Fruit fly (Drosophila melanogaster) whole organism, wandering third instar larva: ENCODE measurements around the gene CG4287.
A peak's percentile ranks its signal among the peaks of the same experiment; 100 is the strongest.

Experiments
- Abd-B ChIP-seq: fragments of >200 bp; optimal IDR thresholded peaks from 2 replicates; lab custom pipeline; 2017; ENCODE audit warnings: missing biosample characterization, missing genetic modification characterization
- CrebA ChIP-seq: fragments of 200-800 bp; sonication (Bioruptor generic); optimal IDR thresholded peaks from 2 replicates; lab custom pipeline; 2016; ENCODE audit warnings: missing biosample characterization, mild to moderate bottlenecking, missing genetic modification characterization, borderline replicate concordance
- Hr78 ChIP-seq: fragments of >200 bp; optimal IDR thresholded peaks from 2 replicates; lab custom pipeline; 2017; ENCODE audit warnings: missing biosample characterization, missing genetic modification characterization
- Myc ChIP-seq: fragments of >200 bp; optimal IDR thresholded peaks from 2 replicates; lab custom pipeline; 2017
- N ChIP-seq: fragments of >200 bp; optimal IDR thresholded peaks from 2 replicates; lab custom pipeline; 2018; ENCODE audit warnings: missing biosample characterization, missing external identifiers, missing genetic modification characterization
- OdsH ChIP-seq: fragments of 200-800 bp; sonication (Bioruptor generic); optimal IDR thresholded peaks from 2 replicates; lab custom pipeline; 2016; ENCODE audit warnings: missing biosample characterization, mild to moderate bottlenecking, missing genetic modification characterization
- dl ChIP-seq, 2 experiments: fragments of 175-275, 200-275 bp in 1 of 2; fragments of 200-275 bp in 1 of 2; sonication (Bioruptor generic); optimal IDR thresholded peaks; lab custom pipeline; 2018; ENCODE audit warnings: mild to moderate bottlenecking in 2 of 2, missing biosample characterization in 2 of 2, missing genetic modification characterization in 2 of 2, moderate library complexity in 2 of 2; ENCODE audit not compliant: partially characterized antibody in 2 of 2, insufficient read depth in 1 of 2
- h ChIP-seq: fragments of 200-800 bp; sonication (Bioruptor generic); optimal IDR thresholded peaks from 3 replicates; lab custom pipeline; 2016; ENCODE audit warnings: missing biosample characterization, mild to moderate bottlenecking, missing genetic modification characterization
- psq ChIP-seq: fragments of 200-800 bp; sonication (Bioruptor generic); optimal IDR thresholded peaks from 3 replicates; lab custom pipeline; 2017; ENCODE audit warnings: missing biosample characterization, mild to moderate bottlenecking, missing genetic modification characterization, moderate library complexity
- sv ChIP-seq: fragments of 200-800 bp; sonication (Bioruptor generic); optimal IDR thresholded peaks from 3 replicates; lab custom pipeline; 2016; ENCODE audit warnings: missing biosample characterization, missing genetic modification characterization

DNA sequence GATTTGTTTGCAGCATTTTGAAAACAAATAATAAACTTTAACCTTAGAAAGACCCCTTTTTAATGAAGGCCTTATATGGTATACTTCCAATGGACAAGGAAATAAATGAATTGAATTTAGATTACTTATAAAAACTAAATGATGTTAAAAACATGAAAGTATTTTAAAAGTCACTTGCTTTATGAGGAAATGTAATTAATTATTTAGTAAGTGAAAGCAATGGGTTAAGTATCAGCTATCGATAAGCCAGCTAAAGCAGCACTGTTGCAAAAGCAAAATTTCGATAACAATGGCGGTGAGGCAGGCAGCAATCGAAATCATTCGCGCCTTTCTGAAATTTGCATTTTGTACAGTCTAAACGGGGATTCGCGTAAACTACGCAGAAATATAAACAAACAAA is 1.5 kb upstream of the CG4287 start, which contains the start of the genes CG32856 and Rbf2:
- no peak for TF ChIP-seq dl (GFP tag; optimal IDR thresholded peaks at IDR 0.05; lab: Kevin White, UChicago; ENCODE audit: insufficient read depth in 1 of 2, partially characterized antibody in 2 of 2)
- TF ChIP-seq h (GFP tag; lab: Kevin White, UChicago): peak; percentile 88
- no peak for TF ChIP-seq Myc (lab: Kevin White, UChicago)
- TF ChIP-seq sv: peak; percentile 79
- no peak for TF ChIP-seq Hr78
- no peak for TF ChIP-seq N (GFP tag; lab: Kevin White, UChicago)
- peak; percentile 91 for TF ChIP-seq OdsH
- TF ChIP-seq Abd-B (GFP tag; lab: Kevin White, UChicago): no peak
- no peak for TF ChIP-seq CrebA
- peak; percentile 84 for TF ChIP-seq psq
